Worm (Caenorhabditis elegans): ENCODE results near the gene clec-196.

clec-196 gene

ce11 chrIV:17262385-17262784, 14.4 kb upstream of the clec-196 start, which contains the start of gene ZK550.6:
ZK550.6 (minus strand) TSS chrIV:17262485.
- TF ChIP-seq efl-1 (optimal IDR thresholded peaks at IDR 0.05) (no peak), efl-1 (GFP tag; optimal IDR thresholded peaks at IDR 0.05 in 1 of 2) (peak in 1 of 2 experiments; percentile 6), ceh-8 (GFP tag; optimal IDR thresholded peaks at IDR 0.05) (no peak), fkh-4 (tag; optimal IDR thresholded peaks at IDR 0.05; ENCODE audit: borderline replicate concordance) (no peak), mep-1 (tag; optimal IDR thresholded peaks at IDR 0.05) (no peak)

- no peak for TF ChIP-seq nhr-11 (tag; optimal IDR thresholded peaks at IDR 0.05)
- peak in 2 of 6 experiments; percentile 0 to 24 for TF ChIP-seq elt-3 (tag; optimal IDR thresholded peaks at IDR 0.05)
- TF ChIP-seq nhr-71 (tag; optimal IDR thresholded peaks at IDR 0.05), result no peak
- TF ChIP-seq dsc-1 (tag; optimal IDR thresholded peaks at IDR 0.05), result no peak
- no peak for TF ChIP-seq efl-1 (optimal IDR thresholded peaks at IDR 0.05)
- TF ChIP-seq efl-1 (GFP tag; optimal IDR thresholded peaks at IDR 0.05 in 1 of 2), result no peak
- peak in 1 of 2 experiments; percentile 17 for TF ChIP-seq lsy-2 (tag; optimal IDR thresholded peaks at IDR 0.05)
- TF ChIP-seq dpl-1 (GFP tag; optimal IDR thresholded peaks at IDR 0.05), result no peak
- TF ChIP-seq nhr-20 (tag; optimal IDR thresholded peaks at IDR 0.05), result peak; percentile 27
- peak; percentile 6 for TF ChIP-seq pqm-1 (tag; optimal IDR thresholded peaks at IDR 0.05)
- TF ChIP-seq egl-27 (tag; optimal IDR thresholded peaks at IDR 0.05), result no peak
- no peak for TF ChIP-seq snpc-4 (tag; optimal IDR thresholded peaks at IDR 0.05)
- no peak for TF ChIP-seq lin-15B (tag; optimal IDR thresholded peaks at IDR 0.05)
- TF ChIP-seq alr-1 (tag; optimal IDR thresholded peaks at IDR 0.05; ENCODE audit: borderline replicate concordance), result no peak
- no peak for TF ChIP-seq swsn-7 (tag; optimal IDR thresholded peaks at IDR 0.05)
- no peak for TF ChIP-seq ceh-88 (GFP tag; IDR thresholded peaks at IDR 0.05)
- no peak for TF ChIP-seq nhr-85 (tag)
- no peak for TF ChIP-seq ets-5 (GFP tag; IDR thresholded peaks at IDR 0.05)
- peak; percentile 20 for TF ChIP-seq snu-23 (GFP tag; optimal IDR thresholded peaks at IDR 0.05)
- no peak for TF ChIP-seq hpl-2 (GFP tag; optimal IDR thresholded peaks at IDR 0.05)
- no peak for TF ChIP-seq ceh-82 (tag; optimal IDR thresholded peaks at IDR 0.05)
- no peak for TF ChIP-seq skn-1 (tag; optimal IDR thresholded peaks at IDR 0.05)
- no peak for TF ChIP-seq nhr-84 (tag; optimal IDR thresholded peaks at IDR 0.05)
- no peak for TF ChIP-seq lin-13 (GFP tag; optimal IDR thresholded peaks at IDR 0.05)
- peak; percentile 52 for TF ChIP-seq blmp-1 (tag; optimal IDR thresholded peaks at IDR 0.05)
- peak in 1 of 2 experiments; percentile 69 for TF ChIP-seq lin-35 (GFP tag; optimal IDR thresholded peaks at IDR 0.05)
- TF ChIP-seq nhr-12 (tag; optimal IDR thresholded peaks at IDR 0.05), result no peak
- TF ChIP-seq nhr-19 (GFP tag; conservative IDR thresholded peaks at IDR 0.05), result no peak
- TF ChIP-seq unc-130 (tag; optimal IDR thresholded peaks at IDR 0.05), result no peak
- TF ChIP-seq unc-30 (tag; optimal IDR thresholded peaks at IDR 0.05), result no peak
- TF ChIP-seq C04F5.9 (tag; optimal IDR thresholded peaks at IDR 0.05), result no peak
- no peak for TF ChIP-seq ceh-63 (GFP tag; optimal IDR thresholded peaks at IDR 0.05)
- no peak for TF ChIP-seq mef-2 (tag; optimal IDR thresholded peaks at IDR 0.05)
- no peak for TF ChIP-seq lin-14 (GFP tag; optimal IDR thresholded peaks at IDR 0.05)
- TF ChIP-seq unc-62 (GFP tag; optimal IDR thresholded peaks at IDR 0.05), result no peak
- TF ChIP-seq nhr-77 (tag; optimal IDR thresholded peaks at IDR 0.05), result no peak
- TF ChIP-seq hlh-4 (tag; optimal IDR thresholded peaks at IDR 0.05), result no peak
- no peak for TF ChIP-seq jun-1 (tag; optimal IDR thresholded peaks at IDR 0.05)
- TF ChIP-seq aly-2 (tag; optimal IDR thresholded peaks at IDR 0.05), result no peak
- no peak for TF ChIP-seq rnt-1 (tag; optimal IDR thresholded peaks at IDR 0.05)
- no peak for TF ChIP-seq nhr-237 (tag; optimal IDR thresholded peaks at IDR 0.05)
- no peak for TF ChIP-seq ceh-8 (GFP tag; optimal IDR thresholded peaks at IDR 0.05)
- TF ChIP-seq fkh-8 (tag; optimal IDR thresholded peaks at IDR 0.05), result no peak
- TF ChIP-seq xbp-1 (tag; optimal IDR thresholded peaks at IDR 0.05), result no peak
- peak; percentile 15 for TF ChIP-seq nhr-90 (tag; optimal IDR thresholded peaks at IDR 0.05; ENCODE audit: poor library complexity)
- no peak for TF ChIP-seq sptf-1 (tag; optimal IDR thresholded peaks at IDR 0.05)
- TF ChIP-seq mep-1 (tag; optimal IDR thresholded peaks at IDR 0.05), result no peak
- TF ChIP-seq tbx-2 (tag; optimal IDR thresholded peaks at IDR 0.05), result no peak
- no peak for TF ChIP-seq fkh-4 (tag; optimal IDR thresholded peaks at IDR 0.05; ENCODE audit: borderline replicate concordance)
- TF ChIP-seq ztf-11 (tag; optimal IDR thresholded peaks at IDR 0.05), result no peak
- no peak for TF ChIP-seq pag-3 (tag; optimal IDR thresholded peaks at IDR 0.05; ENCODE audit: borderline replicate concordance, insufficient read depth)
These were observed 13.0 kb upstream of the clec-196 start for ce11 chrIV:17263714-17264113.

Measured in whole organism, L1 larva.